Fruit fly (Drosophila melanogaster): ENCODE measurements around the gene Hr4.

DNA sequence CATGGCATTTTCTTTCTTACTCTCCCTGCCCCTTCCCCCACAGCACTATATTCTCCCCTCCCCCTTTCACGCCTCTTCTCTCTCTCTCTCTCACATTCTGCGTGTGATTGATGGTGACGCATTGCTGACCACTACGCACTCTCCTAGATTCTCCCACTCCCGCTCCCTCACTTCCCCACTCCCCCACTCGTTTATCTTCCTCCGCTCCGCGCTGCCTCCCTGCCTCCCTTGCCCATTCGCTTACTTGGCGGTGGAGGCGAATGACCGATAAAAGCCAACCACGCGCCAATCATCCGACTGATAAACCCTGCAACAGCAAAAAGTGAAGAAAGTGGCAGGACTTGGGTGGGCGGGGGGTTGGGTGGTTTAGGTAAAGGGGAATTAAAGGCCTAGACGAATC lies 8.6 kb downstream of the Hr4 start:
- TF ChIP-seq CG8478 (optimal IDR thresholded peaks at IDR 0.05) (no peak), CTCF (optimal IDR thresholded peaks at IDR 0.05) (no peak)

Measured in S2 (cell line).